Fruit fly (Drosophila melanogaster) whole organism, embryonic: ENCODE data around the gene CG5592.

Experiments used
- Asciz ChIP-seq: fragments of 200-800 bp; sonication (Bioruptor generic); optimal IDR thresholded peaks from 2 replicates; lab custom pipeline; 2017; ENCODE audit warnings: missing biosample characterization, mild to moderate bottlenecking, missing genetic modification characterization, missing genetic modification reagents
- Atf6 ChIP-seq: fragments of 200-800 bp; sonication (Bioruptor generic); IDR thresholded peaks from 2 replicates; pipeline ENCODE4 v1.3.6; 2022; ENCODE audit warnings: missing biosample characterization, missing genetic modification characterization
- Bgb ChIP-seq: fragments of 200-800 bp; sonication (Bioruptor generic); IDR thresholded peaks from 2 replicates; pipeline ENCODE4 v1.3.6; 2022; ENCODE audit warnings: missing biosample characterization, missing genetic modification characterization; ENCODE audit not compliant: partially characterized antibody
- CG11696 ChIP-seq: fragments of 200-800 bp; sonication (Bioruptor generic); IDR thresholded peaks from 2 replicates; pipeline ENCODE4 v1.3.6; 2022; ENCODE audit warnings: missing biosample characterization, missing genetic modification characterization
- CG13287 ChIP-seq: fragments of 200-800 bp; sonication (Bioruptor generic); IDR thresholded peaks from 2 replicates; pipeline ENCODE4 v1.3.6; 2022; ENCODE audit warnings: missing biosample characterization, missing genetic modification characterization; ENCODE audit not compliant: partially characterized antibody
- CG14050 ChIP-seq: fragments of 200-800 bp; sonication (Bioruptor generic); IDR thresholded peaks from 3 replicates; pipeline ENCODE4 v1.3.6; 2022; ENCODE audit warnings: missing biosample characterization, missing genetic modification characterization
- CG17612 ChIP-seq: fragments of 200-800 bp; sonication (Bioruptor generic); IDR thresholded peaks from 2 replicates; pipeline ENCODE4 v1.3.6; 2022; ENCODE audit warnings: missing biosample characterization, missing genetic modification characterization
- CG2875 ChIP-seq: fragments of 200-800 bp; sonication (Bioruptor generic); optimal IDR thresholded peaks from 2 replicates; lab custom pipeline; 2017; ENCODE audit warnings: missing biosample characterization, mild to moderate bottlenecking, missing genetic modification characterization, missing genetic modification reagents
- CG4730 ChIP-seq: fragments of 200-800 bp; sonication (Bioruptor generic); IDR thresholded peaks from 2 replicates; pipeline ENCODE4 v1.3.6; 2022; ENCODE audit warnings: missing biosample characterization, missing genetic modification characterization
- CG4820 ChIP-seq: fragments of 200-800 bp; sonication (Bioruptor generic); optimal IDR thresholded peaks from 3 replicates; lab custom pipeline; 2016; ENCODE audit warnings: missing biosample characterization, missing genetic modification characterization
- CG6765 ChIP-seq: fragments of 200-800 bp; sonication (Bioruptor generic); optimal IDR thresholded peaks from 3 replicates; lab custom pipeline; 2017; ENCODE audit warnings: missing biosample characterization, mild to moderate bottlenecking, missing genetic modification characterization
- CG7556 ChIP-seq: fragments of 200-800 bp; sonication (Bioruptor generic); optimal IDR thresholded peaks from 2 replicates; lab custom pipeline; 2017; ENCODE audit warnings: missing biosample characterization, mild to moderate bottlenecking, missing genetic modification characterization
- CG7963 ChIP-seq: fragments of 200-800 bp; sonication (Bioruptor generic); IDR thresholded peaks from 3 replicates; pipeline ENCODE4 v1.3.6; 2022; ENCODE audit warnings: missing biosample characterization, missing genetic modification characterization; ENCODE audit not compliant: partially characterized antibody
- Dad ChIP-seq: fragments of 200-800 bp; sonication (Bioruptor generic); optimal IDR thresholded peaks from 3 replicates; lab custom pipeline; 2016; ENCODE audit warnings: missing biosample characterization, missing genetic modification characterization
- Eip74EF ChIP-seq, 2 experiments: fragments of 200-800 bp in 1 of 2; fragments of >200 bp in 1 of 2; sonication (Bioruptor generic) in 1 of 2; optimal IDR thresholded peaks; 2 replicates each; lab custom pipeline; 2017 to 2019; ENCODE audit warnings: missing biosample characterization in 2 of 2, missing genetic modification characterization in 2 of 2, mild to moderate bottlenecking in 1 of 2, moderate library complexity in 1 of 2
- Elba2 ChIP-seq: fragments of 200-800 bp; sonication (Bioruptor generic); optimal IDR thresholded peaks from 3 replicates; lab custom pipeline; 2016; ENCODE audit warnings: missing biosample characterization, missing genetic modification characterization
- GATAe ChIP-seq: fragments of 200-800 bp; sonication (Bioruptor generic); conservative IDR thresholded peaks from 2 replicates; pipeline ENCODE4 v1.3.6; 2022; ENCODE audit warnings: missing biosample characterization, missing genetic modification characterization
- Gug ChIP-seq: fragments of 200-800 bp; sonication (Bioruptor generic); IDR thresholded peaks from 4 replicates; pipeline ENCODE4 v1.3.6; 2022; ENCODE audit warnings: missing biosample characterization, missing genetic modification characterization
- H2.0 ChIP-seq: fragments of 200-800 bp; sonication (Bioruptor generic); IDR thresholded peaks from 2 replicates; pipeline ENCODE4 v1.3.6; 2022; ENCODE audit warnings: missing biosample characterization, missing genetic modification characterization
- HLHmδ ChIP-seq: fragments of 200-800 bp; sonication (Bioruptor generic); optimal IDR thresholded peaks from 2 replicates; lab custom pipeline; 2018; ENCODE audit warnings: missing biosample characterization, mild to moderate bottlenecking, missing genetic modification characterization, moderate library complexity
- Hr78 ChIP-seq, 2 experiments: fragments of 200-800 bp in 1 of 2; fragments of >200 bp in 1 of 2; sonication (Bioruptor generic) in 1 of 2; optimal IDR thresholded peaks; 2 replicates each; lab custom pipeline; 2017 to 2019; ENCODE audit warnings: missing biosample characterization in 2 of 2, missing genetic modification characterization in 2 of 2, mild to moderate bottlenecking in 1 of 2, moderate library complexity in 1 of 2
- Jarid2 ChIP-seq: fragments of 200-800 bp; sonication (Bioruptor generic); optimal IDR thresholded peaks from 3 replicates; lab custom pipeline; 2017; ENCODE audit warnings: mild to moderate bottlenecking, missing biosample characterization, missing genetic modification reagents, missing genetic modification characterization
- NC2α ChIP-seq: fragments of 200-800 bp; sonication (Bioruptor generic); optimal IDR thresholded peaks from 2 replicates; lab custom pipeline; 2016; ENCODE audit warnings: missing biosample characterization, missing genetic modification characterization
- Ptx1 ChIP-seq: fragments of 200-800 bp; sonication (Bioruptor generic); IDR thresholded peaks from 2 replicates; pipeline ENCODE4 v1.3.6; 2022; ENCODE audit warnings: missing biosample characterization, missing genetic modification characterization
- Ravus ChIP-seq: fragments of 200-800 bp; sonication (Bioruptor generic); IDR thresholded peaks from 2 replicates; pipeline ENCODE4 v1.3.6; 2022; ENCODE audit warnings: missing biosample characterization, missing genetic modification characterization
- Side ChIP-seq: fragments of 200-800 bp; sonication (Bioruptor generic); optimal IDR thresholded peaks from 2 replicates; lab custom pipeline; 2016; ENCODE audit warnings: missing biosample characterization, missing genetic modification characterization
- amos ChIP-seq: fragments of 200-800 bp; sonication (Bioruptor generic); IDR thresholded peaks from 2 replicates; pipeline ENCODE4 v1.3.6; 2022; ENCODE audit warnings: missing biosample characterization, missing genetic modification characterization; ENCODE audit not compliant: partially characterized antibody
- ase ChIP-seq: fragments of 200-800 bp; sonication (Bioruptor generic); IDR thresholded peaks from 3 replicates; pipeline ENCODE4 v1.3.6; 2022; ENCODE audit warnings: missing biosample characterization, missing genetic modification characterization
- bab2 ChIP-seq: fragments of 200-800 bp; sonication (Bioruptor generic); optimal IDR thresholded peaks from 2 replicates; lab custom pipeline; 2016; ENCODE audit warnings: missing biosample characterization, missing genetic modification characterization
- btn ChIP-seq: fragments of 200-800 bp; sonication (Bioruptor generic); optimal IDR thresholded peaks from 2 replicates; lab custom pipeline; 2016; ENCODE audit warnings: missing biosample characterization, missing genetic modification characterization
- ci ChIP-seq: fragments of 200-800 bp; sonication (Bioruptor generic); IDR thresholded peaks from 3 replicates; pipeline ENCODE4 v1.3.6; 2022; ENCODE audit warnings: missing biosample characterization, missing genetic modification characterization
- crol ChIP-seq: fragments of 200-800 bp; sonication (Bioruptor generic); IDR thresholded peaks from 2 replicates; pipeline ENCODE4 v1.3.6; 2022; ENCODE audit warnings: missing biosample characterization, missing genetic modification characterization
- dan ChIP-seq: fragments of 200-800 bp; sonication (Bioruptor generic); IDR thresholded peaks from 2 replicates; pipeline ENCODE4 v1.3.6; 2022; ENCODE audit warnings: missing biosample characterization, missing genetic modification characterization
- dysf ChIP-seq: fragments of 200-800 bp; sonication (Bioruptor generic); IDR thresholded peaks from 3 replicates; pipeline ENCODE4 v1.3.6; 2022; ENCODE audit warnings: missing biosample characterization, missing genetic modification characterization
- gce ChIP-seq: fragments of 200-800 bp; sonication (Bioruptor generic); IDR thresholded peaks from 3 replicates; pipeline ENCODE4 v1.3.6; 2022; ENCODE audit warnings: missing biosample characterization, missing genetic modification characterization
- gcm ChIP-seq: fragments of 200-800 bp; sonication (Bioruptor generic); optimal IDR thresholded peaks from 2 replicates; lab custom pipeline; 2019; ENCODE audit warnings: missing biosample characterization, mild to moderate bottlenecking, missing genetic modification characterization, moderate library complexity
- gfzf ChIP-seq: fragments of 200-800 bp; sonication (Bioruptor generic); optimal IDR thresholded peaks from 2 replicates; lab custom pipeline; 2016; ENCODE audit warnings: missing biosample characterization, mild to moderate bottlenecking, missing genetic modification characterization, moderate library complexity
- gsb ChIP-seq: fragments of 200-800 bp; sonication (Bioruptor generic); IDR thresholded peaks from 2 replicates; pipeline ENCODE4 v1.3.6; 2022; ENCODE audit warnings: missing biosample characterization, missing genetic modification characterization
- gt ChIP-seq: fragments of 200-800 bp; sonication (Bioruptor generic); IDR thresholded peaks from 2 replicates; pipeline ENCODE4 v1.3.6; 2022; ENCODE audit warnings: missing biosample characterization, missing genetic modification characterization
- lov ChIP-seq, 2 experiments: fragments of 200-800 bp in 1 of 2; fragments of >200 bp in 1 of 2; sonication (Bioruptor generic) in 1 of 2; IDR thresholded peaks in 1 of 2; optimal IDR thresholded peaks in 1 of 2; 2 replicates in 1 of 2; 3 replicates in 1 of 2; pipeline versions ENCODE4 v1.3.6 to Lab custom; 2017 to 2022; ENCODE audit warnings: missing biosample characterization in 1 of 2, missing genetic modification characterization in 1 of 2
- oc ChIP-seq: fragments of 200-800 bp; sonication (Bioruptor generic); optimal IDR thresholded peaks from 2 replicates; lab custom pipeline; 2018; ENCODE audit warnings: missing biosample characterization, mild to moderate bottlenecking, missing genetic modification characterization, moderate library complexity
- odd ChIP-seq: fragments of 200-800 bp; sonication (Bioruptor generic); optimal IDR thresholded peaks from 2 replicates; lab custom pipeline; 2017; ENCODE audit warnings: missing biosample characterization, mild to moderate bottlenecking, missing genetic modification characterization
- pb ChIP-seq: fragments of 200-800 bp; sonication (Bioruptor generic); optimal IDR thresholded peaks from 3 replicates; lab custom pipeline; 2016; ENCODE audit warnings: missing biosample characterization, missing genetic modification characterization
- pho ChIP-seq: fragments of 200-800 bp; sonication (Bioruptor generic); optimal IDR thresholded peaks from 2 replicates; lab custom pipeline; 2016; ENCODE audit warnings: missing biosample characterization, missing genetic modification characterization
- pzg ChIP-seq: fragments of 200-800 bp; sonication (Bioruptor generic); optimal IDR thresholded peaks from 3 replicates; lab custom pipeline; 2018; ENCODE audit warnings: missing biosample characterization, mild to moderate bottlenecking, missing genetic modification characterization, moderate library complexity
- ro ChIP-seq: fragments of 200-800 bp; sonication (Bioruptor generic); IDR thresholded peaks from 2 replicates; pipeline ENCODE4 v1.3.6; 2022; ENCODE audit warnings: missing biosample characterization, missing genetic modification characterization
- row ChIP-seq: fragments of 200-800 bp; sonication (Bioruptor generic); IDR thresholded peaks from 3 replicates; pipeline ENCODE4 v1.3.6; 2022; ENCODE audit warnings: missing biosample characterization, missing genetic modification characterization
- so ChIP-seq: fragments of 200-800 bp; sonication (Bioruptor generic); IDR thresholded peaks from 3 replicates; pipeline ENCODE4 v1.3.6; 2022; ENCODE audit warnings: missing biosample characterization, missing genetic modification characterization
- sob ChIP-seq: fragments of 200-800 bp; sonication (Bioruptor generic); IDR thresholded peaks from 2 replicates; pipeline ENCODE4 v1.3.6; 2022; ENCODE audit warnings: missing biosample characterization, missing genetic modification characterization
- ssp ChIP-seq: fragments of 200-800 bp; sonication (Bioruptor generic); IDR thresholded peaks from 2 replicates; pipeline ENCODE4 v1.3.6; 2022; ENCODE audit warnings: missing biosample characterization, missing genetic modification characterization
- trh ChIP-seq: fragments of 200-800 bp; sonication (Bioruptor generic); optimal IDR thresholded peaks from 2 replicates; lab custom pipeline; 2016; ENCODE audit warnings: missing biosample characterization, missing genetic modification characterization
- ttk ChIP-seq: fragments of 200-800 bp; sonication (Bioruptor generic); IDR thresholded peaks from 2 replicates; pipeline ENCODE4 v2.1.2; 2022; ENCODE audit warnings: missing biosample characterization, missing genetic modification characterization

The CG5592 gene

DNA sequence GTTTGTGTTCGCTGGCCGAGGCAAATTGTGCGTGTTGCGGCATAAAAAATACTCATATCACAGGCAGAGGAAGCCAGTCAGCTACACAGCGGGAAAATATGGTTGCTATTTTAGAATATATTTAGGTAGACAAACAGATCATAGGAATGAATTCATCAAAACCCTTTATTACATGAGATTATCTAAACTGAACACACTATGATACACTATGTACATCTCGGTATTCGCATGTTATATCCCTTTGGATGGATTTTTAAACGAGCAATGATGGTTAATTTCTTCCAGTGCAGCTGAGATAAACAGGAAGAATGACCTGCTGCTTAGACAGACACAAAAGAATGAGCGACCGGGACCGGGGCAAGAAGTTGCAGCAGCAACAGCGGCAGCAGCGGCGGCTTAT is 40.5 kb upstream of the CG5592 start (continued):
- no peak for TF ChIP-seq so (GFP tag; lab: Robert Waterston, UW)
- no peak for TF ChIP-seq Jarid2 (GFP tag; lab: Kevin White, UChicago)
- TF ChIP-seq btn (GFP tag; lab: Kevin White, UChicago) = no peak
- no peak for TF ChIP-seq pzg
- peak; percentile 58; the same call in 2 of the 3 replicates for TF ChIP-seq row
- TF ChIP-seq CG4730 (GFP tag; lab: Robert Waterston, UW) = no peak
- no peak for TF ChIP-seq crol
- TF ChIP-seq oc = no peak
- TF ChIP-seq gsb (GFP tag; lab: Robert Waterston, UW) = no peak
- no peak for TF ChIP-seq ci (GFP tag; lab: Robert Waterston, UW)
- no peak for TF ChIP-seq dysf
- no peak for TF ChIP-seq ro (GFP tag; lab: Robert Waterston, UW)
- TF ChIP-seq Elba2 = peak; percentile 77
- no peak for TF ChIP-seq H2.0 (GFP tag; lab: Robert Waterston, UW)
- TF ChIP-seq Ptx1 (GFP tag; lab: Robert Waterston, UW) = no peak
- TF ChIP-seq Atf6 = no peak
- no peak for TF ChIP-seq pb (GFP tag; lab: Kevin White, UChicago)
- no peak for TF ChIP-seq Eip74EF (GFP tag; optimal IDR thresholded peaks at IDR 0.05; lab: Kevin White, UChicago)
- no peak for TF ChIP-seq Ravus (GFP tag; lab: Robert Waterston, UW)
- no peak for TF ChIP-seq odd
- TF ChIP-seq gce (GFP tag; lab: Robert Waterston, UW) = no peak
- TF ChIP-seq Asciz (GFP tag; lab: Kevin White, UChicago) = no peak
- no peak for TF ChIP-seq CG2875 (GFP tag; lab: Kevin White, UChicago)
- TF ChIP-seq CG6765 = no peak
- TF ChIP-seq CG14050 (GFP tag; lab: Robert Waterston, UW) = no peak
- TF ChIP-seq Dad (GFP tag; lab: Kevin White, UChicago) = no peak
- TF ChIP-seq bab2 (GFP tag; lab: Kevin White, UChicago) = no peak
- TF ChIP-seq gfzf (GFP tag; lab: Kevin White, UChicago) = no peak
- no peak for TF ChIP-seq HLHmδ
- no peak for TF ChIP-seq trh
- TF ChIP-seq pho (GFP tag; lab: Kevin White, UChicago) = no peak
- peak; percentile 58 for TF ChIP-seq CG4820 (GFP tag; lab: Kevin White, UChicago)
- no peak for TF ChIP-seq GATAe
- no peak for TF ChIP-seq ssp (GFP tag; lab: Robert Waterston, UW)
- TF ChIP-seq CG11696 (GFP tag; lab: Robert Waterston, UW) = no peak
- no peak for TF ChIP-seq lov (optimal IDR thresholded peaks at IDR 0.05; lab: Kevin White, UChicago)
- TF ChIP-seq lov (GFP tag; IDR thresholded peaks at IDR 0.05; lab: Robert Waterston, UW) = no peak
- peak; percentile 25 for TF ChIP-seq gcm (GFP tag; lab: Kevin White, UChicago)
- peak; percentile 48 for TF ChIP-seq Side (GFP tag; lab: Kevin White, UChicago)
- TF ChIP-seq dan (GFP tag; lab: Robert Waterston, UW) = peak; percentile 58
- TF ChIP-seq gt (GFP tag; lab: Robert Waterston, UW) = peak; percentile 22; the same call in 1 of the 2 replicates
- TF ChIP-seq ase (GFP tag; lab: Robert Waterston, UW) = no peak
- TF ChIP-seq CG7556 = peak; percentile 29
- TF ChIP-seq Gug = no peak
- TF ChIP-seq CG7963 (GFP tag; lab: Robert Waterston, UW) = no peak
- TF ChIP-seq amos = no peak
- no peak for TF ChIP-seq CG13287 (GFP tag; lab: Robert Waterston, UW)
- TF ChIP-seq NC2α (GFP tag; lab: Kevin White, UChicago) = peak; percentile 6
- TF ChIP-seq CG17612 (GFP tag; lab: Robert Waterston, UW) = no peak
- TF ChIP-seq Bgb (GFP tag; lab: Robert Waterston, UW) = no peak
- TF ChIP-seq ttk (GFP tag; lab: Robert Waterston, UW) = no peak
- no peak for TF ChIP-seq sob
- no peak for TF ChIP-seq Hr78 (GFP tag; optimal IDR thresholded peaks at IDR 0.05; lab: Kevin White, UChicago)
